Worm (Caenorhabditis elegans) whole organism, late embryonic: Measurements from ENCODE around the gene C15F1.5.

Experiments used
- C38D4.7 ChIP-seq: fragments of 200-800 bp; sonication (Bioruptor generic); optimal IDR thresholded peaks from 2 replicates; lab custom pipeline; 2018; ENCODE audit warnings: mild to moderate bottlenecking, missing genetic modification characterization, moderate library complexity, missing compliant biosample characterization
- K09A11.1 ChIP-seq: sonication (generic microtip); optimal IDR thresholded peaks from 2 replicates; lab custom pipeline; 2017; ENCODE audit warnings: antibody characterized with exemption, mild to moderate bottlenecking, missing genetic modification characterization, missing compliant biosample characterization; ENCODE audit not compliant: insufficient read depth
- ahr-1 ChIP-seq: sonication (generic microtip); optimal IDR thresholded peaks from 2 replicates; lab custom pipeline; 2016; ENCODE audit warnings: missing genetic modification characterization, missing compliant biosample characterization
- ama-1 ChIP-seq: fragments of 150-350 bp; optimal IDR thresholded peaks from 2 replicates; lab custom pipeline; 2014
- ceh-18 ChIP-seq: sonication (generic microtip); optimal IDR thresholded peaks from 2 replicates; lab custom pipeline; 2016; ENCODE audit warnings: missing genetic modification characterization, missing compliant biosample characterization
- ceh-19 ChIP-seq: fragments of 200-800 bp; sonication (Bioruptor generic); optimal IDR thresholded peaks from 2 replicates; lab custom pipeline; 2018; ENCODE audit warnings: mild to moderate bottlenecking, missing genetic modification characterization, missing compliant biosample characterization
- ceh-2 ChIP-seq: sonication (generic microtip); optimal IDR thresholded peaks from 2 replicates; lab custom pipeline; 2016; ENCODE audit warnings: missing genotype, missing genetic modification characterization, missing compliant biosample characterization
- ceh-22 ChIP-seq: sonication (generic microtip); optimal IDR thresholded peaks from 2 replicates; lab custom pipeline; 2017; ENCODE audit warnings: missing biosample characterization, missing genetic modification characterization
- ceh-24 ChIP-seq: sonication (generic microtip); optimal IDR thresholded peaks from 2 replicates; lab custom pipeline; 2016; ENCODE audit warnings: mild to moderate bottlenecking, missing genetic modification characterization, missing compliant biosample characterization
- ceh-30 ChIP-seq: fragments of 150-350 bp; optimal IDR thresholded peaks from 2 replicates; lab custom pipeline; 2014; ENCODE audit warnings: missing biosample characterization, missing genetic modification characterization
- ceh-31 ChIP-seq: sonication (generic microtip); optimal IDR thresholded peaks from 2 replicates; lab custom pipeline; 2016; ENCODE audit warnings: missing genetic modification characterization, missing compliant biosample characterization
- ceh-34 ChIP-seq: sonication (generic microtip); optimal IDR thresholded peaks from 2 replicates; lab custom pipeline; 2016; ENCODE audit warnings: mild to moderate bottlenecking, missing genetic modification characterization, missing compliant biosample characterization
- ceh-48 ChIP-seq: sonication (generic microtip); optimal IDR thresholded peaks from 2 replicates; lab custom pipeline; 2016; ENCODE audit warnings: missing genetic modification characterization, inconsistent platforms, missing compliant biosample characterization
- che-1 ChIP-seq: sonication (generic microtip); optimal IDR thresholded peaks from 2 replicates; lab custom pipeline; 2016; ENCODE audit warnings: mild to moderate bottlenecking, missing genetic modification characterization, missing compliant biosample characterization
- dmd-4 ChIP-seq: sonication (generic microtip); optimal IDR thresholded peaks from 2 replicates; lab custom pipeline; 2016; ENCODE audit warnings: borderline replicate concordance, missing genetic modification characterization, missing compliant biosample characterization
- dve-1 ChIP-seq: sonication (generic microtip); optimal IDR thresholded peaks from 2 replicates; lab custom pipeline; 2017; ENCODE audit warnings: antibody characterized with exemption, mild to moderate bottlenecking, missing genetic modification characterization, missing compliant biosample characterization
- elt-2 ChIP-seq: sonication (generic microtip); optimal IDR thresholded peaks from 2 replicates; lab custom pipeline; 2016; ENCODE audit warnings: missing genetic modification reagents, missing genetic modification characterization, missing compliant biosample characterization
- ets-4 ChIP-seq: sonication (generic microtip); optimal IDR thresholded peaks from 2 replicates; lab custom pipeline; 2016; ENCODE audit warnings: missing genetic modification characterization, missing compliant biosample characterization
- fax-1 ChIP-seq: sonication (generic microtip); optimal IDR thresholded peaks from 2 replicates; lab custom pipeline; 2016; ENCODE audit warnings: missing genotype, missing genetic modification characterization, missing compliant biosample characterization
- fkh-10 ChIP-seq: fragments of 150-350 bp; optimal IDR thresholded peaks from 2 replicates; lab custom pipeline; 2014; ENCODE audit warnings: missing biosample characterization, missing genetic modification reagents, missing genetic modification characterization
- gmeb-2 ChIP-seq: sonication (generic microtip); optimal IDR thresholded peaks from 2 replicates; lab custom pipeline; 2016; ENCODE audit warnings: missing genetic modification characterization, inconsistent platforms, missing compliant biosample characterization
- hlh-15 ChIP-seq: sonication (generic microtip); optimal IDR thresholded peaks from 2 replicates; lab custom pipeline; 2016; ENCODE audit warnings: missing genetic modification characterization, missing compliant biosample characterization
- hlh-30 ChIP-seq: sonication (generic microtip); optimal IDR thresholded peaks from 2 replicates; lab custom pipeline; 2017; ENCODE audit warnings: antibody characterized with exemption, missing genetic modification characterization, missing compliant biosample characterization; ENCODE audit not compliant: insufficient read depth
- hlh-6 ChIP-seq: sonication (generic microtip); optimal IDR thresholded peaks from 2 replicates; lab custom pipeline; 2016; ENCODE audit warnings: missing genotype, missing genetic modification characterization, missing compliant biosample characterization
- madf-2 ChIP-seq: sonication (generic microtip); optimal IDR thresholded peaks from 2 replicates; lab custom pipeline; 2017; ENCODE audit warnings: missing genetic modification characterization, missing compliant biosample characterization
- nfya-1 ChIP-seq: sonication (generic microtip); optimal IDR thresholded peaks from 2 replicates; lab custom pipeline; 2017; ENCODE audit warnings: missing genetic modification characterization, mild to moderate bottlenecking, missing compliant biosample characterization, antibody characterized with exemption, moderate library complexity
- nhr-11 ChIP-seq: fragments of 150-350 bp; optimal IDR thresholded peaks from 2 replicates; lab custom pipeline; 2014; ENCODE audit warnings: missing biosample characterization, missing genetic modification characterization
- npax-4 ChIP-seq: sonication (generic microtip); optimal IDR thresholded peaks from 2 replicates; lab custom pipeline; 2016; ENCODE audit warnings: missing genetic modification characterization, missing compliant biosample characterization
- pha-2 ChIP-seq: sonication (generic microtip); optimal IDR thresholded peaks from 2 replicates; lab custom pipeline; 2017; ENCODE audit warnings: mild to moderate bottlenecking, missing genetic modification characterization, missing compliant biosample characterization
- ref-2 ChIP-seq: sonication (generic microtip); optimal IDR thresholded peaks from 2 replicates; lab custom pipeline; 2016; ENCODE audit warnings: missing genetic modification characterization, missing compliant biosample characterization
- rnt-1 ChIP-seq: sonication (generic microtip); optimal IDR thresholded peaks from 2 replicates; lab custom pipeline; 2016; ENCODE audit warnings: missing genetic modification characterization, missing compliant biosample characterization
- sdc-2 ChIP-seq: sonication (generic microtip); optimal IDR thresholded peaks from 2 replicates; lab custom pipeline; 2016; ENCODE audit warnings: missing genotype, missing genetic modification characterization, missing compliant biosample characterization
- syd-9 ChIP-seq: sonication (generic microtip); optimal IDR thresholded peaks from 2 replicates; lab custom pipeline; 2016; ENCODE audit warnings: mild to moderate bottlenecking, missing genetic modification characterization, moderate library complexity, missing compliant biosample characterization
- tbx-2 ChIP-seq: sonication (generic microtip); optimal IDR thresholded peaks from 2 replicates; lab custom pipeline; 2016; ENCODE audit warnings: missing genetic modification characterization, missing compliant biosample characterization
- tbx-7 ChIP-seq: sonication (generic microtip); optimal IDR thresholded peaks from 2 replicates; lab custom pipeline; 2016; ENCODE audit warnings: missing genotype, missing genetic modification characterization, missing compliant biosample characterization
- unc-55 ChIP-seq: sonication (generic microtip); optimal IDR thresholded peaks from 2 replicates; lab custom pipeline; 2017; ENCODE audit warnings: missing biosample characterization, missing genetic modification reagents, missing genetic modification characterization
- unc-86 ChIP-seq: sonication (generic microtip); optimal IDR thresholded peaks from 2 replicates; lab custom pipeline; 2016; ENCODE audit warnings: missing genetic modification characterization, missing compliant biosample characterization
- zip-5 ChIP-seq: sonication (generic microtip); optimal IDR thresholded peaks from 2 replicates; lab custom pipeline; 2016; ENCODE audit warnings: missing genetic modification characterization, missing compliant biosample characterization
- ztf-16 ChIP-seq: sonication (generic microtip); optimal IDR thresholded peaks from 2 replicates; lab custom pipeline; 2017; ENCODE audit warnings: missing genetic modification characterization, missing compliant biosample characterization

The C15F1.5 gene

DNA sequence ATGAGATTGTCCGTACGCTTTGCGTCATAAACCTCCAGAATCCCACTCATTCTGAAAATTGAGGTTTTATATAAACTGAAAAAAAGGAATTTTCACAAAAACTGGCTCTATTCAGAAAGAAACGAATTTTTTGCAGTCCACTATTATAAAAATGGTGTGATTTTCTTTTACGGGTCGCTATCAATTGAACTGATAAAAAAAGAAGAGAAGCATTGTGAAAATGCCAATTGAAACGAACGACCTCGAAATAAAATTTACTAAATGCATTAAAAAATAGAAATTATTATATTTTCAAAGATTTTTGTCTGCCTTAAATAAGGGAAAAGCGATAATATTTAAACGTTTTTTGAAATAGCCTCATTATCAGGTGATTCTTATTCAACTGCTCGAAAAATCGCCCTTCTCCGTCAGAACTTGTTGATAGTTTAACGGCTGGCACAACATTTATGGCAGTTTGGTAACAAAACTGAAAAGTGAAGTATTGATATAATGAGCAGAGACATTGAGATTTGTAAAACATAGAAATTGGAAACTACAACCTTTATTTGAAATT, 1.8 kb upstream of the C15F1.5 start, which contains the start of gene art-1:
Gene art-1, minus strand, starts transcription at position 51 of the 553 bp plus-strand sequence.
- TF ChIP-seq gmeb-2 (no peak), madf-2 (tag; lab: Kevin White, UChicago) (no peak), unc-86 (no peak), syd-9 (tag; lab: Kevin White, UChicago) (no peak), nfya-1 (no peak), fax-1 (tag; lab: Kevin White, UChicago) (no peak), C38D4.7 (no peak), ztf-16 (tag; lab: Kevin White, UChicago) (no peak), nhr-11 (tag; lab: Kevin White, UChicago) (no peak), dmd-4 (no peak), ceh-19 (GFP tag; lab: Kevin White, UChicago) (no peak), ceh-30 (tag; lab: Kevin White, UChicago) (no peak), ama-1 (lab: Kevin White, UChicago) (no peak), fkh-10 (GFP tag; lab: Kevin White, UChicago) (no peak)

DNA sequence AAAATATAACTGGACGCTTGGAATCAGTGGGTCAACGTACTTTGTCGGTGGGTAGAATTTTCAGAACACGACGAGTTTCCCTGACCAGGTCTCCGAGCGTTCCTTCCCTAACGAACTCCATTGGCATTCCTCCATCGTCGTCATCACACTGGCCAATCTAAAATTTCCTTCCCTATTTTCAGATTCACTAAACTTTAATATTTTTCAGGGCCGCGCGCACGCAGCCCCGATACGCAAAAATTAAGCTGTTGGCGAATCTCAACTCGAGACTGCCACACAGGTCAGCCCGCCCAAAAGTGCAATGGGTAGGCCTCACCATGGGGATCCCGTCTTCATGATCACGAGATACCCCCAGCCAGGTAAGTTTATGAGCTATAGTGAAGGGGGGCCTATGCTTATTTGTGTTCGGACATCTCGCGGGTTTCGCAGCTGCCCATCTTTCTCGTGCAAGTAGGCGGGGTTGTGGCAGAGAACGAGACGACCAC, 2.2 kb downstream of the C15F1.5 start:
- TF ChIP-seq C38D4.7, result peak; percentile 0
- peak; percentile 7 for TF ChIP-seq ceh-18 (tag; lab: Kevin White, UChicago)
- TF ChIP-seq rnt-1 (tag; lab: Kevin White, UChicago), result peak; percentile 32
- TF ChIP-seq ceh-31, result peak; percentile 36
- peak; percentile 35 for TF ChIP-seq che-1 (tag; lab: Kevin White, UChicago)
- no peak for TF ChIP-seq ceh-22 (tag; lab: Kevin White, UChicago)
- TF ChIP-seq ceh-24 (tag; lab: Kevin White, UChicago), result no peak
- peak; percentile 19 for TF ChIP-seq unc-55 (GFP tag; lab: Kevin White, UChicago)
- TF ChIP-seq hlh-30 (tag; lab: Kevin White, UChicago), result peak; percentile 92
- peak; percentile 61 for TF ChIP-seq ceh-34
- TF ChIP-seq hlh-6, result peak; percentile 35
- no peak for TF ChIP-seq ets-4 (tag; lab: Kevin White, UChicago)
- no peak for TF ChIP-seq hlh-15 (tag; lab: Kevin White, UChicago)
- peak; percentile 37 for TF ChIP-seq nfya-1
- TF ChIP-seq elt-2 (tag; lab: Kevin White, UChicago), result peak; percentile 33
- peak; percentile 31 for TF ChIP-seq sdc-2
- TF ChIP-seq dve-1 (tag; lab: Kevin White, UChicago), result peak; percentile 26
- peak; percentile 97 for TF ChIP-seq ama-1 (lab: Kevin White, UChicago)
- TF ChIP-seq tbx-2, result peak; percentile 55
- peak; percentile 29 for TF ChIP-seq syd-9 (tag; lab: Kevin White, UChicago)
- peak; percentile 64 for TF ChIP-seq ref-2
- no peak for TF ChIP-seq zip-5 (tag; lab: Kevin White, UChicago)
- peak; percentile 32 for TF ChIP-seq ceh-2 (tag; lab: Kevin White, UChicago)
- peak; percentile 21 for TF ChIP-seq tbx-7 (tag; lab: Kevin White, UChicago)
- TF ChIP-seq ahr-1 (tag; lab: Kevin White, UChicago), result no peak
- TF ChIP-seq npax-4 (tag; lab: Kevin White, UChicago), result no peak
- no peak for TF ChIP-seq K09A11.1 (tag; lab: Kevin White, UChicago)
- peak; percentile 0 for TF ChIP-seq pha-2 (tag; lab: Kevin White, UChicago)

DNA sequence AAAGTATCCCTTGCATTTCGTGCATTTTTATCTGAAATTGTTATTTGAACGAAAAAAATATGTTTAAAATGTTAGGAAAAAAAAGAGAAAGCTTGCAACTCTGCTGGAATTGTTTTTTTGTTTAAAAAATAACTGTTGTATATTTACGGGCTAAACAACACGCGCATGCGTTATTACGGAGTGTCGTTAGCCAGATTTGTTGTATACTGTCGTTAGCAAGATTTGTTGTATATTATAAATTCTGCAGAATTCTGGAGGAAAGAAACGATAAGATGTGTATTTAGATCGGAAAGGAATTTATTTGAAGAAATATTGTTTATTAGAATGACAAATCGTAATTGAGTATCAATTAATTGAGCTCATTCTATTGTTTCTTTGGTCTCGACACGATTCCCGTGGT, 2.8 kb downstream of the C15F1.5 start, which contains the start of gene eif-2Bgamma:
Gene eif-2Bgamma, minus strand, starts transcription at position 31 of the 400 bp plus-strand sequence.
- TF ChIP-seq nfya-1 (peak; percentile 2), pha-2 (tag; lab: Kevin White, UChicago) (no peak), ceh-48 (tag; lab: Kevin White, UChicago) (no peak), unc-55 (GFP tag; lab: Kevin White, UChicago) (no peak)
- TF ChIP-seq, all 69 proteins: peak for 1
